Worm (Caenorhabditis elegans): ENCODE measurements around the gene snx-13.

Gene snx-13

ce11 chrIV:17087384-17088099 lies at the start of gene snx-13, which contains the start of gene snr-1:
TSS of gene snx-13 (minus strand) at chrIV:17087438.
TSS of gene snr-1 (plus strand) at chrIV:17088049.
- TF ChIP-seq sdc-2 (tag; optimal IDR thresholded peaks at IDR 0.05) (peak; percentile 68), fax-1 (tag; optimal IDR thresholded peaks at IDR 0.05) (peak; percentile 96), elt-4 (tag; optimal IDR thresholded peaks at IDR 0.05) (no peak), pax-1 (tag; optimal IDR thresholded peaks at IDR 0.05) (no peak), ceh-2 (tag; optimal IDR thresholded peaks at IDR 0.05) (peak; percentile 95), unc-86 (tag; optimal IDR thresholded peaks at IDR 0.05) (peak; percentile 97), ceh-22 (tag; optimal IDR thresholded peaks at IDR 0.05) (no peak), dve-1 (tag; optimal IDR thresholded peaks at IDR 0.05) (no peak), pqm-1 (tag; optimal IDR thresholded peaks at IDR 0.05) (peak; percentile 89), ceh-18 (tag; optimal IDR thresholded peaks at IDR 0.05) (peak; percentile 54), che-1 (tag; optimal IDR thresholded peaks at IDR 0.05) (peak; percentile 83), pha-4 (tag; optimal IDR thresholded peaks at IDR 0.05) (no peak), gmeb-2 (tag; optimal IDR thresholded peaks at IDR 0.05) (peak; percentile 82), hlh-15 (tag; optimal IDR thresholded peaks at IDR 0.05) (peak; percentile 97), ceh-34 (tag; optimal IDR thresholded peaks at IDR 0.05) (peak; percentile 95), zip-5 (tag; optimal IDR thresholded peaks at IDR 0.05) (peak; percentile 99), C38D4.7 (GFP tag; optimal IDR thresholded peaks at IDR 0.05) (peak; percentile 87), odd-2 (tag; optimal IDR thresholded peaks at IDR 0.05) (no peak), ceh-9 (tag; optimal IDR thresholded peaks at IDR 0.05) (no peak), hlh-6 (tag; optimal IDR thresholded peaks at IDR 0.05) (peak; percentile 55), C08G9.2 (tag; optimal IDR thresholded peaks at IDR 0.05) (peak; percentile 94), ceh-24 (tag; optimal IDR thresholded peaks at IDR 0.05) (peak; percentile 85), syd-9 (tag; optimal IDR thresholded peaks at IDR 0.05) (peak; percentile 66), nfya-1 (tag; optimal IDR thresholded peaks at IDR 0.05) (peak; percentile 47), pha-2 (tag; optimal IDR thresholded peaks at IDR 0.05) (peak; percentile 94), pag-3 (tag; optimal IDR thresholded peaks at IDR 0.05; ENCODE audit: borderline replicate concordance) (peak; percentile 88), ets-4 (tag; optimal IDR thresholded peaks at IDR 0.05) (peak; percentile 93), unc-3 (GFP tag; conservative IDR thresholded peaks at IDR 0.05) (peak; percentile 72; the same call in 1 of the 2 replicates), unc-3 (tag; optimal IDR thresholded peaks at IDR 0.05) (peak; percentile 96), madf-2 (tag; optimal IDR thresholded peaks at IDR 0.05) (peak; percentile 76), ceh-48 (tag; optimal IDR thresholded peaks at IDR 0.05) (peak; percentile 68), tbx-7 (tag; optimal IDR thresholded peaks at IDR 0.05) (peak; percentile 96), elt-2 (tag; optimal IDR thresholded peaks at IDR 0.05) (peak; percentile 99), eyg-1 (tag; optimal IDR thresholded peaks at IDR 0.05) (peak; percentile 78), sox-4 (tag; optimal IDR thresholded peaks at IDR 0.05) (peak; percentile 71), unc-42 (tag; optimal IDR thresholded peaks at IDR 0.05) (peak; percentile 80), Y22D7AL.16 (tag; optimal IDR thresholded peaks at IDR 0.05) (peak; percentile 84), hlh-30 (tag; optimal IDR thresholded peaks at IDR 0.05; ENCODE audit: insufficient read depth) (no peak), ref-2 (tag; optimal IDR thresholded peaks at IDR 0.05) (peak; percentile 98), mec-3 (tag; optimal IDR thresholded peaks at IDR 0.05; ENCODE audit: borderline replicate concordance) (peak; percentile 95), pros-1 (tag; optimal IDR thresholded peaks at IDR 0.05) (no peak), K02D7.2 (tag; optimal IDR thresholded peaks at IDR 0.05) (peak; percentile 90), tbx-2 (tag; optimal IDR thresholded peaks at IDR 0.05) (peak; percentile 99), ceh-6 (GFP tag; optimal IDR thresholded peaks at IDR 0.05) (peak; percentile 48), ceh-31 (tag; optimal IDR thresholded peaks at IDR 0.05) (peak; percentile 99), fkh-10 (GFP tag; optimal IDR thresholded peaks at IDR 0.05) (no peak), lim-6 (tag; optimal IDR thresholded peaks at IDR 0.05) (peak; percentile 96), sox-2 (GFP tag; IDR thresholded peaks at IDR 0.05) (peak; percentile 45), nhr-232 (tag; optimal IDR thresholded peaks at IDR 0.05) (no peak), ztf-16 (tag; optimal IDR thresholded peaks at IDR 0.05) (peak; percentile 96), hlh-13 (GFP tag; optimal IDR thresholded peaks at IDR 0.05) (peak; percentile 71), ama-1 (optimal IDR thresholded peaks at IDR 0.05) (no peak)
